Fruit fly (Drosophila melanogaster) whole organism, embryonic: Measurements from ENCODE around the gene CG13931.

ENCODE experiments used
- Adf1 ChIP-seq: fragments of 200-800 bp; sonication (Bioruptor generic); IDR thresholded peaks from 2 replicates; pipeline ENCODE4 v1.3.6; 2022; ENCODE audit warnings: missing biosample characterization, missing genetic modification characterization
- Aef1 ChIP-seq: fragments of 200-800 bp; sonication (Bioruptor generic); IDR thresholded peaks from 3 replicates; pipeline ENCODE4 v1.3.6; 2022; ENCODE audit warnings: missing biosample characterization, missing genetic modification characterization
- CG10959 ChIP-seq: fragments of 200-800 bp; sonication (Bioruptor generic); IDR thresholded peaks from 2 replicates; pipeline ENCODE4 v1.3.6; 2022; ENCODE audit warnings: missing biosample characterization, missing genetic modification characterization
- CG12104 ChIP-seq: fragments of 200-800 bp; sonication (Bioruptor generic); optimal IDR thresholded peaks from 3 replicates; lab custom pipeline; 2016; ENCODE audit warnings: missing biosample characterization, missing genetic modification characterization
- CG12219 ChIP-seq: fragments of 200-800 bp; sonication (Bioruptor generic); optimal IDR thresholded peaks from 3 replicates; lab custom pipeline; 2018; ENCODE audit warnings: missing biosample characterization, mild to moderate bottlenecking, missing genetic modification characterization
- CG12769 ChIP-seq: fragments of 200-800 bp; sonication (Bioruptor generic); optimal IDR thresholded peaks from 2 replicates; lab custom pipeline; 2019; ENCODE audit warnings: missing biosample characterization, mild to moderate bottlenecking, missing genetic modification characterization, moderate library complexity
- CG15269 ChIP-seq: fragments of 200-800 bp; sonication (Bioruptor generic); optimal IDR thresholded peaks from 2 replicates; lab custom pipeline; 2018; ENCODE audit warnings: missing biosample characterization, mild to moderate bottlenecking, missing genetic modification characterization, moderate library complexity
- CG17612 ChIP-seq: fragments of 200-800 bp; sonication (Bioruptor generic); IDR thresholded peaks from 2 replicates; pipeline ENCODE4 v1.3.6; 2022; ENCODE audit warnings: missing biosample characterization, missing genetic modification characterization
- CG3163 ChIP-seq: fragments of 200-800 bp; sonication (Bioruptor generic); optimal IDR thresholded peaks from 3 replicates; lab custom pipeline; 2016; ENCODE audit warnings: missing biosample characterization, missing genetic modification characterization
- CG4404 ChIP-seq: fragments of 200-800 bp; sonication (Bioruptor generic); IDR thresholded peaks from 2 replicates; pipeline ENCODE4 v1.3.6; 2022; ENCODE audit warnings: missing biosample characterization, missing genetic modification characterization
- CG7271 ChIP-seq: fragments of 200-800 bp; sonication (Bioruptor generic); optimal IDR thresholded peaks from 2 replicates; lab custom pipeline; 2018; ENCODE audit warnings: missing biosample characterization, mild to moderate bottlenecking, missing genetic modification characterization, moderate library complexity
- CG7372 ChIP-seq: fragments of 200-800 bp; sonication (Bioruptor generic); IDR thresholded peaks from 2 replicates; pipeline ENCODE4 v1.3.6; 2022; ENCODE audit warnings: missing biosample characterization, missing genetic modification characterization
- CG8478 ChIP-seq: fragments of >200 bp; optimal IDR thresholded peaks from 2 replicates; lab custom pipeline; 2018
- CG9797 ChIP-seq: fragments of 200-800 bp; sonication (Bioruptor generic); optimal IDR thresholded peaks from 3 replicates; lab custom pipeline; 2018; ENCODE audit warnings: missing biosample characterization, mild to moderate bottlenecking, missing genetic modification characterization
- CHES-1-like ChIP-seq: fragments of 200-800 bp; sonication (Bioruptor generic); optimal IDR thresholded peaks from 2 replicates; lab custom pipeline; 2016; ENCODE audit warnings: missing biosample characterization, missing genetic modification characterization
- CkIIα-i1 ChIP-seq: fragments of 200-800 bp; sonication (Bioruptor generic); IDR thresholded peaks from 2 replicates; pipeline ENCODE4 v1.3.6; 2022; ENCODE audit warnings: missing biosample characterization, missing genetic modification characterization
- Deaf1 ChIP-seq: fragments of 200-800 bp; optimal IDR thresholded peaks from 3 replicates; lab custom pipeline; 2019; ENCODE audit warnings: missing biosample characterization, mild to moderate bottlenecking, missing genetic modification characterization, moderate library complexity
- Dp ChIP-seq: fragments of 200-800 bp; sonication (Bioruptor generic); optimal IDR thresholded peaks from 2 replicates; lab custom pipeline; 2018; ENCODE audit warnings: missing biosample characterization, mild to moderate bottlenecking, missing genetic modification characterization, moderate library complexity
- Ets65A ChIP-seq: fragments of 200-800 bp; sonication (Bioruptor generic); peaks from one replicate; lab custom pipeline; 2016; ENCODE audit warnings: missing biosample characterization, missing genetic modification characterization
- Gug ChIP-seq: fragments of 200-800 bp; sonication (Bioruptor generic); IDR thresholded peaks from 4 replicates; pipeline ENCODE4 v1.3.6; 2022; ENCODE audit warnings: missing biosample characterization, missing genetic modification characterization
- Hey ChIP-seq: fragments of 200-800 bp; sonication (Bioruptor generic); optimal IDR thresholded peaks from 3 replicates; lab custom pipeline; 2018; ENCODE audit warnings: missing biosample characterization, mild to moderate bottlenecking, missing genetic modification characterization
- Med ChIP-seq: fragments of 200-800 bp; sonication (Bioruptor generic); peaks from one replicate; lab custom pipeline; 2016; ENCODE audit warnings: missing biosample characterization, missing genetic modification characterization, mild to moderate bottlenecking, inconsistent platforms, moderate library complexity
- NC2β ChIP-seq: fragments of 200-800 bp; sonication (Bioruptor generic); optimal IDR thresholded peaks from 2 replicates; lab custom pipeline; 2016; ENCODE audit warnings: missing biosample characterization, missing genetic modification characterization
- Rfx ChIP-seq: fragments of 200-800 bp; sonication (Bioruptor generic); IDR thresholded peaks from 2 replicates; pipeline ENCODE4 v1.3.6; 2022; ENCODE audit warnings: missing biosample characterization, missing genetic modification characterization
- Sry-δ ChIP-seq: fragments of 200-800 bp; sonication (Bioruptor generic); optimal IDR thresholded peaks from 2 replicates; lab custom pipeline; 2016; ENCODE audit warnings: missing biosample characterization, missing genetic modification characterization
- Trl ChIP-seq, 3 experiments: fragments of >200 bp in 2 of 3; fragments of 200-800 bp in 1 of 3; sonication (Bioruptor generic) in 1 of 3; optimal IDR thresholded peaks; 2 replicates in 1 of 3; 3 replicates in 2 of 3; lab custom pipeline; 2016 to 2017; ENCODE audit warnings: missing biosample characterization in 1 of 3, missing genetic modification characterization in 1 of 3
- ap ChIP-seq: fragments of 200-800 bp; sonication (Bioruptor generic); IDR thresholded peaks from 2 replicates; pipeline ENCODE4 v1.3.6; 2022; ENCODE audit warnings: missing biosample characterization, missing genetic modification characterization
- chif ChIP-seq, 2 experiments: fragments of 200-800 bp; sonication (Bioruptor generic); optimal IDR thresholded peaks; 3 replicates each; lab custom pipeline; 2016; ENCODE audit warnings: missing biosample characterization in 2 of 2, missing genetic modification characterization in 2 of 2
- ci ChIP-seq: fragments of 200-800 bp; sonication (Bioruptor generic); IDR thresholded peaks from 3 replicates; pipeline ENCODE4 v1.3.6; 2022; ENCODE audit warnings: missing biosample characterization, missing genetic modification characterization
- dmrt11E ChIP-seq: fragments of 200-800 bp; sonication (Bioruptor generic); optimal IDR thresholded peaks from 3 replicates; lab custom pipeline; 2018; ENCODE audit warnings: missing biosample characterization, mild to moderate bottlenecking, missing genetic modification characterization, moderate library complexity
- dysf ChIP-seq: fragments of 200-800 bp; sonication (Bioruptor generic); IDR thresholded peaks from 3 replicates; pipeline ENCODE4 v1.3.6; 2022; ENCODE audit warnings: missing biosample characterization, missing genetic modification characterization
- fru ChIP-seq: fragments of >200 bp; optimal IDR thresholded peaks from 2 replicates; lab custom pipeline; 2017
- fu2 ChIP-seq: fragments of 200-800 bp; sonication (Bioruptor generic); optimal IDR thresholded peaks from 2 replicates; lab custom pipeline; 2016; ENCODE audit warnings: missing biosample characterization, missing genetic modification characterization
- lola ChIP-seq, 3 experiments: fragments of >200 bp in 2 of 3; fragments of 200-800 bp in 1 of 3; sonication (Bioruptor generic) in 1 of 3; optimal IDR thresholded peaks; 2 replicates each; lab custom pipeline; 2017 to 2019; ENCODE audit warnings: missing biosample characterization in 3 of 3, missing genetic modification characterization in 3 of 3, mild to moderate bottlenecking in 1 of 3, moderate library complexity in 1 of 3
- nmo ChIP-seq: fragments of 200-800 bp; sonication (Bioruptor generic); optimal IDR thresholded peaks from 2 replicates; lab custom pipeline; 2018; ENCODE audit warnings: missing biosample characterization, mild to moderate bottlenecking, missing genetic modification characterization, moderate library complexity
- pfk ChIP-seq: fragments of 200-800 bp; sonication (Bioruptor generic); optimal IDR thresholded peaks from 2 replicates; lab custom pipeline; 2018; ENCODE audit warnings: missing biosample characterization, mild to moderate bottlenecking, missing genetic modification characterization, moderate library complexity
- ranshi ChIP-seq: fragments of 200-800 bp; sonication (Bioruptor generic); IDR thresholded peaks from 2 replicates; pipeline ENCODE4 v1.3.6; 2022; ENCODE audit warnings: missing biosample characterization, missing genetic modification characterization
- row ChIP-seq: fragments of 200-800 bp; sonication (Bioruptor generic); IDR thresholded peaks from 3 replicates; pipeline ENCODE4 v1.3.6; 2022; ENCODE audit warnings: missing biosample characterization, missing genetic modification characterization
- sc ChIP-seq, 3 experiments: fragments of >200 bp in 2 of 3; fragments of 200-800 bp in 1 of 3; sonication (Bioruptor generic) in 1 of 3; optimal IDR thresholded peaks; 2 replicates in 2 of 3; 3 replicates in 1 of 3; lab custom pipeline; 2017; ENCODE audit warnings: mild to moderate bottlenecking in 1 of 3, missing biosample characterization in 1 of 3, missing genetic modification characterization in 1 of 3, missing genetic modification reagents in 1 of 3
- trem ChIP-seq: fragments of 200-800 bp; optimal IDR thresholded peaks from 3 replicates; lab custom pipeline; 2019; ENCODE audit warnings: missing biosample characterization, mild to moderate bottlenecking, missing genetic modification characterization, moderate library complexity
- zen ChIP-seq: fragments of 200-800 bp; sonication (Bioruptor generic); optimal IDR thresholded peaks from 3 replicates; lab custom pipeline; 2018; ENCODE audit warnings: missing biosample characterization, mild to moderate bottlenecking, missing genetic modification characterization, moderate library complexity
- zfh1 ChIP-seq: fragments of 200-800 bp; sonication (Bioruptor generic); IDR thresholded peaks from 3 replicates; pipeline ENCODE4 v1.3.6; 2022; ENCODE audit warnings: missing biosample characterization, missing genetic modification characterization

Gene CG13931

dm6 chr3L:1674381-1674780 lies 27.8 kb downstream of the CG13931 start, which contains the start of gene CG7991 (continued):
- peak; percentile 73 for TF ChIP-seq Adf1 (GFP tag; lab: Robert Waterston, UW)
- TF ChIP-seq pfk: no peak
- TF ChIP-seq CG4404: no peak
- TF ChIP-seq Deaf1 (tag; lab: Kevin White, UChicago): peak; percentile 52
- no peak for TF ChIP-seq Rfx
- TF ChIP-seq row (GFP tag; lab: Robert Waterston, UW): 0 out of 3 replicates have a peak, but pooled peaks have one; percentile 16
- no peak for TF ChIP-seq CG17612 (GFP tag; lab: Robert Waterston, UW)
- no peak for TF ChIP-seq Gug (GFP tag; lab: Robert Waterston, UW)
- no peak for TF ChIP-seq nmo (GFP tag; lab: Kevin White, UChicago)
- no peak for TF ChIP-seq sc (optimal IDR thresholded peaks at IDR 0.05; lab: Kevin White, UChicago)
- no peak for TF ChIP-seq sc (GFP tag; optimal IDR thresholded peaks at IDR 0.05; lab: Kevin White, UChicago)
- TF ChIP-seq zfh1 (GFP tag; lab: Robert Waterston, UW): no peak
- TF ChIP-seq fru (lab: Kevin White, UChicago): no peak
- TF ChIP-seq ci (GFP tag; lab: Robert Waterston, UW): 0 out of 3 replicates have a peak, but pooled peaks have one; percentile 15
- TF ChIP-seq dmrt11E (tag; lab: Kevin White, UChicago): no peak
- TF ChIP-seq NC2β (GFP tag; lab: Kevin White, UChicago): no peak
- TF ChIP-seq Sry-δ (GFP tag; lab: Kevin White, UChicago): no peak
- no peak for TF ChIP-seq Aef1 (GFP tag; lab: Robert Waterston, UW)
- TF ChIP-seq CkIIα-i1 (GFP tag; lab: Robert Waterston, UW): no peak
- no peak for TF ChIP-seq zen
- no peak for TF ChIP-seq ranshi
- TF ChIP-seq Med (GFP tag; lab: Kevin White, UChicago): peak; percentile 45
- TF ChIP-seq dysf: no peak
- no peak for TF ChIP-seq CG12219 (GFP tag; lab: Kevin White, UChicago)
- TF ChIP-seq CG12769 (tag; lab: Kevin White, UChicago): peak; percentile 42
- TF ChIP-seq Dp (GFP tag; lab: Kevin White, UChicago): no peak
- TF ChIP-seq CG3163 (GFP tag; lab: Kevin White, UChicago): no peak
- no peak for TF ChIP-seq chif (GFP tag; optimal IDR thresholded peaks at IDR 0.05; lab: Kevin White, UChicago)
- no peak for TF ChIP-seq CG9797 (GFP tag; lab: Kevin White, UChicago)
- TF ChIP-seq Trl (optimal IDR thresholded peaks at IDR 0.05; lab: Kevin White, UChicago): no peak
- no peak for TF ChIP-seq Trl (GFP tag; optimal IDR thresholded peaks at IDR 0.05; lab: Kevin White, UChicago)
- no peak for TF ChIP-seq CG10959
- peak; percentile 81 for TF ChIP-seq CG15269
- TF ChIP-seq, all 482 proteins: peak for 13

DNA sequence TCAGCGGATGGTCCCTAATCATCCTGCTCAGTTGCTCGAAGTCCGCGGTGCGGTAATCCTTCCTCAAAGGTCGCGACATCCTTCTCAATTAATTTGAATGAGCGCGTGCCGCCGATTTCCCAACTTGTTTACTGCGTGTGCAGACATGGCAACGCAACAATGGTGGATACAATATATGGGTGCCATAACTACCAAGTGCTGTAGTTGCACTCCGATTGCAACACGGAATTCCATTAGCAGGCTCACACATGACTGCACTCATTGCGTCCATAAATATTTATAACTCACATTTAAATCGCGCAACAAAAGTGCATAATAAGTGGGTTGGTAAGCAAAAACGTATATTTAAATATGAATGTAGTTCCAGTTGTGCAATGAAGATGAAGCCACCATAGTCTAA lies 29.6 kb downstream of the CG13931 start, which contains the start of gene CG13930:
CG13930 (minus strand) TSS at position 101 of the 400 bp plus-strand sequence.
- TF ChIP-seq CG12104 (GFP tag; lab: Kevin White, UChicago): no peak
- peak; percentile 26 for TF ChIP-seq Ets65A
- no peak for TF ChIP-seq ap (GFP tag; lab: Robert Waterston, UW)
- TF ChIP-seq, all 482 proteins: peak for 1

- no peak for TF ChIP-seq CHES-1-like (GFP tag; lab: Kevin White, UChicago)
- TF ChIP-seq Hey (tag; lab: Kevin White, UChicago): no peak
- TF ChIP-seq fu2 (GFP tag; lab: Kevin White, UChicago): no peak
- peak; percentile 4 for TF ChIP-seq CG8478 (lab: Kevin White, UChicago)
- TF ChIP-seq Med (GFP tag; lab: Kevin White, UChicago): peak; percentile 55
- TF ChIP-seq CG7271: no peak
- no peak for TF ChIP-seq CG7372 (GFP tag; lab: Robert Waterston, UW)
- TF ChIP-seq trem (tag; lab: Kevin White, UChicago): no peak
- TF ChIP-seq lola (GFP tag; optimal IDR thresholded peaks at IDR 0.05; lab: Kevin White, UChicago): no peak
These were observed 32.2 kb downstream of the CG13931 start, which contains the start of gene RabX5 for dm6 chr3L:1670008-1670407. TSS of gene RabX5 (minus strand) at chr3L:1670108.
